Worm (Caenorhabditis elegans): ENCODE data around the gene srg-1.

ce11 chrIII:6264447-6264846, 6.3 kb upstream of the srg-1 start, which contains the start of gene srg-5:
- TF ChIP-seq unc-39 (tag; optimal IDR thresholded peaks at IDR 0.05): no peak
- TF ChIP-seq lin-39 (tag; optimal IDR thresholded peaks at IDR 0.05): no peak
- TF ChIP-seq ztf-7 (tag; optimal IDR thresholded peaks at IDR 0.05): no peak
- no peak for TF ChIP-seq lin-38 (GFP tag; IDR thresholded peaks at IDR 0.05)
- TF ChIP-seq lim-7 (GFP tag; IDR thresholded peaks at IDR 0.05): no peak
- no peak for TF ChIP-seq ces-1 (GFP tag; optimal IDR thresholded peaks at IDR 0.05)
- TF ChIP-seq nhr-77 (tag; optimal IDR thresholded peaks at IDR 0.05): no peak
- TF ChIP-seq dmd-6 (GFP tag; IDR thresholded peaks at IDR 0.05): no peak
- TF ChIP-seq ztf-11 (tag; optimal IDR thresholded peaks at IDR 0.05): no peak
- TF ChIP-seq nhr-28 (tag; optimal IDR thresholded peaks at IDR 0.05): no peak
- no peak for TF ChIP-seq nhr-10 (tag; optimal IDR thresholded peaks at IDR 0.05)
- TF ChIP-seq ceh-82 (tag; optimal IDR thresholded peaks at IDR 0.05): no peak
- no peak for TF ChIP-seq snpc-4 (tag; optimal IDR thresholded peaks at IDR 0.05)
